Worm (Caenorhabditis elegans): ENCODE data around the gene cpz-2.

- TF ChIP-seq unc-39 (tag; optimal IDR thresholded peaks at IDR 0.05) (no peak), zag-1 (tag; optimal IDR thresholded peaks at IDR 0.05) (no peak), aly-2 (tag; optimal IDR thresholded peaks at IDR 0.05) (no peak), ZK546.5 (tag; optimal IDR thresholded peaks at IDR 0.05) (no peak)
These were observed 31.0 kb downstream of the cpz-2 start for ce11 chrV:13411992-13412298.

Data from whole organism, L4 larva.